Worm (Caenorhabditis elegans) whole organism, L4 larva: ENCODE measurements around the gene C27A2.8.

Experiments used
- D1046.2 ChIP-seq: fragments of 200-800 bp; sonication (Bioruptor generic); IDR thresholded peaks from 2 replicates; pipeline ENCODE4 v1.3.6; 2022; ENCODE audit warnings: missing genetic modification characterization, missing compliant biosample characterization
- F26F4.8 ChIP-seq: fragments of 200-800 bp; sonication (Bioruptor generic); conservative IDR thresholded peaks from 2 replicates; pipeline ENCODE4 v1.3.6; 2022; ENCODE audit warnings: missing genetic modification characterization, missing compliant biosample characterization
- T20F7.1 ChIP-seq: fragments of 200-800 bp; sonication (Bioruptor generic); optimal IDR thresholded peaks from 2 replicates; lab custom pipeline; 2018; ENCODE audit warnings: mild to moderate bottlenecking, missing genetic modification characterization, missing compliant biosample characterization
- T26A8.4 ChIP-seq: fragments of 200-800 bp; sonication (Bioruptor generic); IDR thresholded peaks from 2 replicates; pipeline ENCODE4 v1.3.6; 2022; ENCODE audit warnings: missing genetic modification characterization, missing compliant biosample characterization
- Y48G9A.11 ChIP-seq: fragments of 200-800 bp; sonication (Bioruptor generic); IDR thresholded peaks from 2 replicates; pipeline ENCODE4 v1.3.6; 2022; ENCODE audit warnings: missing genetic modification reagents, missing genetic modification characterization, missing compliant biosample characterization
- Y5F2A.4 ChIP-seq: fragments of 200-800 bp; sonication (Bioruptor generic); optimal IDR thresholded peaks from 2 replicates; lab custom pipeline; 2018; ENCODE audit warnings: mild to moderate bottlenecking, missing genetic modification characterization, missing compliant biosample characterization
- Y75B8A.6 ChIP-seq: fragments of 200-800 bp; sonication (Bioruptor generic); IDR thresholded peaks from 2 replicates; pipeline ENCODE4 v1.3.6; 2022; ENCODE audit warnings: missing genetic modification reagents, missing genetic modification characterization, missing compliant biosample characterization
- ZK337.2 ChIP-seq: fragments of 200-800 bp; sonication (Bioruptor generic); IDR thresholded peaks from 2 replicates; pipeline ENCODE4 v1.3.6; 2022; ENCODE audit warnings: missing genetic modification reagents, missing genetic modification characterization, missing compliant biosample characterization
- ZK546.5 ChIP-seq, 2 experiments: sonication (generic microtip); optimal IDR thresholded peaks; 2 replicates each; lab custom pipeline; 2017; ENCODE audit warnings: missing biosample characterization in 2 of 2, missing genetic modification characterization in 2 of 2
- aha-1 ChIP-seq: fragments of 150-350 bp; peaks from one replicate; lab custom pipeline; 2014; ENCODE audit warnings: missing biosample characterization, missing genetic modification characterization
- aly-2 ChIP-seq: sonication (generic microtip); optimal IDR thresholded peaks from 2 replicates; lab custom pipeline; 2018; ENCODE audit warnings: missing biosample characterization, missing genetic modification characterization
- attf-4 ChIP-seq: sonication (generic microtip); optimal IDR thresholded peaks from 3 replicates; lab custom pipeline; 2017; ENCODE audit warnings: missing biosample characterization, missing genetic modification characterization
- ceh-20 ChIP-seq: fragments of 200-800 bp; sonication (Bioruptor generic); IDR thresholded peaks from 2 replicates; pipeline ENCODE4 v1.3.6; 2022; ENCODE audit warnings: missing genetic modification reagents, missing genetic modification characterization, missing compliant biosample characterization
- ceh-62 ChIP-seq: sonication (generic microtip); optimal IDR thresholded peaks from 2 replicates; lab custom pipeline; 2017; ENCODE audit warnings: missing biosample characterization, missing genetic modification characterization
- ceh-82 ChIP-seq: sonication (generic microtip); optimal IDR thresholded peaks from 2 replicates; lab custom pipeline; 2017; ENCODE audit warnings: missing biosample characterization, missing genetic modification characterization
- ces-1 ChIP-seq: fragments of 150-350 bp; sonication (generic microtip); optimal IDR thresholded peaks from 4 replicates; lab custom pipeline; 2014; ENCODE audit warnings: missing biosample characterization, missing genetic modification reagents, missing genetic modification characterization
- duxl-1 ChIP-seq: sonication (generic microtip); optimal IDR thresholded peaks from 2 replicates; lab custom pipeline; 2016; ENCODE audit warnings: mild to moderate bottlenecking, missing genetic modification characterization, moderate library complexity, missing compliant biosample characterization; ENCODE audit not compliant: poor library complexity
- egl-27 ChIP-seq: sonication (generic microtip); optimal IDR thresholded peaks from 3 replicates; lab custom pipeline; 2017; ENCODE audit warnings: missing biosample characterization, missing genetic modification reagents, missing genetic modification characterization
- egl-43 ChIP-seq: fragments of 200-800 bp; sonication (Bioruptor generic); IDR thresholded peaks from 2 replicates; pipeline ENCODE4 v1.3.6; 2022; ENCODE audit warnings: missing genetic modification reagents, missing genetic modification characterization, missing compliant biosample characterization
- fos-1 ChIP-seq: fragments of 150-350 bp; optimal IDR thresholded peaks from 2 replicates; lab custom pipeline; 2014; ENCODE audit warnings: missing biosample characterization, missing genetic modification characterization
- lin-13 ChIP-seq: fragments of 150-350 bp; optimal IDR thresholded peaks from 2 replicates; lab custom pipeline; 2014; ENCODE audit warnings: missing biosample characterization, missing genetic modification reagents, missing genetic modification characterization
- lin-29 ChIP-seq: fragments of 200-800 bp; sonication (Bioruptor generic); IDR thresholded peaks from 2 replicates; pipeline ENCODE4 v1.3.6; 2022; ENCODE audit warnings: missing genetic modification reagents, missing genetic modification characterization, missing compliant biosample characterization
- lin-38 ChIP-seq: fragments of 200-800 bp; sonication (Bioruptor generic); IDR thresholded peaks from 2 replicates; pipeline ENCODE4 v1.3.6; 2022; ENCODE audit warnings: missing genetic modification reagents, missing genetic modification characterization, missing compliant biosample characterization
- lin-39 ChIP-seq: fragments of 150-350 bp; optimal IDR thresholded peaks from 2 replicates; lab custom pipeline; 2014; ENCODE audit warnings: missing biosample characterization, missing genetic modification reagents, missing genetic modification characterization
- lir-3 ChIP-seq: sonication (generic microtip); optimal IDR thresholded peaks from 2 replicates; lab custom pipeline; 2016; ENCODE audit warnings: mild to moderate bottlenecking, missing genetic modification characterization, missing compliant biosample characterization
- mdl-1 ChIP-seq, 2 experiments: fragments of 150-350 bp in 1 of 2; sonication (generic microtip) in 1 of 2; optimal IDR thresholded peaks; 2 replicates each; lab custom pipeline; 2014 to 2017; ENCODE audit warnings: missing biosample characterization in 2 of 2, missing genetic modification characterization in 2 of 2
- mep-1 ChIP-seq: fragments of 150-350 bp; sonication (generic microtip); optimal IDR thresholded peaks from 3 replicates; lab custom pipeline; 2014; ENCODE audit warnings: missing biosample characterization, missing genetic modification characterization
- mxl-2 ChIP-seq: fragments of 200-800 bp; sonication (Bioruptor generic); conservative IDR thresholded peaks from 2 replicates; pipeline ENCODE4 v1.3.6; 2022; ENCODE audit warnings: missing genetic modification reagents, missing genetic modification characterization, missing compliant biosample characterization
- nhr-11 ChIP-seq: fragments of 150-350 bp; optimal IDR thresholded peaks from 2 replicates; lab custom pipeline; 2014; ENCODE audit warnings: missing biosample characterization, missing genetic modification characterization
- nhr-111 ChIP-seq: fragments of 200-800 bp; sonication (Bioruptor generic); optimal IDR thresholded peaks from 2 replicates; lab custom pipeline; 2018; ENCODE audit warnings: mild to moderate bottlenecking, missing genetic modification characterization, missing compliant biosample characterization
- nhr-28 ChIP-seq: fragments of 150-350 bp; optimal IDR thresholded peaks from 2 replicates; lab custom pipeline; 2014; ENCODE audit warnings: missing biosample characterization, missing genetic modification characterization
- nhr-41 ChIP-seq: fragments of 200-800 bp; sonication (Bioruptor generic); IDR thresholded peaks from 2 replicates; pipeline ENCODE4 v1.3.6; 2022; ENCODE audit warnings: missing genetic modification reagents, missing genetic modification characterization, missing compliant biosample characterization
- nhr-42 ChIP-seq: fragments of 200-800 bp; sonication (Bioruptor generic); IDR thresholded peaks from 2 replicates; pipeline ENCODE4 v1.3.6; 2022; ENCODE audit warnings: missing genetic modification characterization, missing compliant biosample characterization
- nhr-48 ChIP-seq: sonication (generic microtip); optimal IDR thresholded peaks from 2 replicates; lab custom pipeline; 2016; ENCODE audit warnings: mild to moderate bottlenecking, missing genetic modification characterization, missing compliant biosample characterization
- nhr-6 ChIP-seq: fragments of 150-350 bp; optimal IDR thresholded peaks from 2 replicates; lab custom pipeline; 2014; ENCODE audit warnings: missing biosample characterization, missing genetic modification characterization
- php-3 ChIP-seq: fragments of 200-800 bp; sonication (Bioruptor generic); IDR thresholded peaks from 2 replicates; pipeline ENCODE4 v1.3.6; 2022; ENCODE audit warnings: missing genetic modification reagents, missing genetic modification characterization, missing compliant biosample characterization
- pqm-1 ChIP-seq: sonication (generic microtip); optimal IDR thresholded peaks from 2 replicates; lab custom pipeline; 2017; ENCODE audit warnings: missing biosample characterization, missing genetic modification characterization
- skn-1 ChIP-seq: fragments of 150-350 bp; optimal IDR thresholded peaks from 2 replicates; lab custom pipeline; 2014; ENCODE audit warnings: missing biosample characterization, missing genetic modification characterization
- spr-3 ChIP-seq: fragments of 200-800 bp; sonication (Bioruptor generic); optimal IDR thresholded peaks from 2 replicates; lab custom pipeline; 2018; ENCODE audit warnings: mild to moderate bottlenecking, missing genetic modification characterization, missing compliant biosample characterization
- tag-97 ChIP-seq: fragments of 200-800 bp; sonication (Bioruptor generic); IDR thresholded peaks from 2 replicates; pipeline ENCODE4 v1.3.6; 2022; ENCODE audit warnings: missing genetic modification characterization, missing compliant biosample characterization
- tra-1 ChIP-seq: fragments of 200-800 bp; sonication (Bioruptor generic); IDR thresholded peaks from 2 replicates; pipeline ENCODE4 v1.3.6; 2022; ENCODE audit warnings: missing genetic modification reagents, missing genetic modification characterization, missing compliant biosample characterization
- unc-130 ChIP-seq: sonication (generic microtip); optimal IDR thresholded peaks from 2 replicates; lab custom pipeline; 2016; ENCODE audit warnings: missing genetic modification reagents, missing genetic modification characterization, missing compliant biosample characterization
- unc-62 ChIP-seq, 3 experiments: fragments of 150-350 bp in 1 of 3; sonication (generic microtip); optimal IDR thresholded peaks in 2 of 3; peaks in 1 of 3; 1 replicate in 1 of 3; 2 replicates in 2 of 3; lab custom pipeline; 2014 to 2017; ENCODE audit warnings: missing biosample characterization in 3 of 3, missing genetic modification characterization in 3 of 3, missing genetic modification reagents in 3 of 3, missing genotype in 1 of 3
- vab-7 ChIP-seq: fragments of 200-800 bp; sonication (Bioruptor generic); IDR thresholded peaks from 2 replicates; pipeline ENCODE4 v1.3.6; 2022; ENCODE audit warnings: missing genetic modification reagents, missing genetic modification characterization, missing compliant biosample characterization
- zag-1 ChIP-seq: fragments of 150-350 bp; optimal IDR thresholded peaks from 2 replicates; lab custom pipeline; 2014; ENCODE audit warnings: missing biosample characterization, missing genetic modification characterization

C27A2.8 gene

DNA sequence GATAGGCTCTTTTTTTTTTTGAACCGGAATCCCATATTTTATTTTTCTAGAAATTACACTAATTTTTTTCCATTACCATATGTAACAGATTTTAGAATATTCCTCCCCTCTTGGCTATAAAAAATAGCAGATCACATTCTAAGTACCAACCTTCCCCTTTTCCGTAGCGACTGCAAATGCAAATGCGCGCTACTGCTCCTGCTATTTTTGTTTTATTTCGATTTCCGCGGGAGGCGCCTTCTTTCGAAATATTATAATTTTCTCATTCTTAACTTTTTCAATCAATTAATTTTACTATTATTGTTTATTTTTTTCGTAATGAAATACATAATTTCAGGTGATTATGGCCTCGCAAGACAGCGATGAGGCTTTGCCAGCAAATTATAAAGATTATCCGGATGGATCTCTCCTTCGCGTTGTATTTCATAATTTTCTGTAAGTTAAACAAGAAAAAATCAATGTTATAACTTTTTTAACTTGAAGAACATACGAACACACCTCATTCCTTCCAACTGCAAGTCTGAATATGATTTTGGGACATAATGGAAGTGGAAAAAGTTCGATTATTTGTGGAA lies 6.0 kb downstream of the C27A2.8 start, which contains the start of gene smc-5 (continued):
- TF ChIP-seq lin-13 (no peak), ZK546.5 (tag; optimal IDR thresholded peaks at IDR 0.05; lab: Kevin White, UChicago) (no peak), lin-39 (tag; lab: Kevin White, UChicago) (no peak)

ce11 chrII:5060719-5061118 lies 7.1 kb downstream of the C27A2.8 start, which contains the start of gene pho-12:
pho-12 (minus strand) TSS chrII:5060819.
- TF ChIP-seq skn-1 (no peak), ceh-82 (no peak), nhr-6 (tag; lab: Kevin White, UChicago) (no peak), T20F7.1 (no peak), mdl-1 (tag; optimal IDR thresholded peaks at IDR 0.05; lab: Kevin White, UChicago) (no peak), php-3 (GFP tag; lab: Robert Waterston, UW) (no peak), unc-62 (GFP tag; optimal IDR thresholded peaks at IDR 0.05 in 1 of 2; lab: Kevin White, UChicago) (no peak), unc-62 (tag; optimal IDR thresholded peaks at IDR 0.05; lab: Kevin White, UChicago) (no peak), unc-130 (no peak), duxl-1 (no peak), ces-1 (no peak)

DNA sequence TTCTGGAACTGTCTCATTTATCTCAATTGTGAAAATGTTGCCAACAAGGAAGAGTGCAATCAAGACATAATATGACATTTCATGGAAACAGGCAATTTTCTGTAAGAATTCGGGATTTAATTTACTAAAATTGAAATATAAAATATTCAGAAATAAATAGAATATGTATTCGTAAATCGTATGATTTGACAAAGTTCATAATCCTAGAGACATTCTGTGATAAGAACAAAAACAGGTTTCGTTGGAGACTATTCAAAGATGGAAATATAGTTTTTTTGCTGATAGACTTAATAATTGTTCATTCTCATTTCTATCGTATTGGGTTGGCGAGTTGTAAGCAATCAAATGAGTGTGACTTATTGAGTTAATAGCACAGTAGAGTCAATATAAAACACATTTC lies 9.8 kb downstream of the C27A2.8 start, which contains the start of gene C27A2.12:
Gene C27A2.12, minus strand, starts transcription at position 101 of the 400 bp plus-strand sequence.
- TF ChIP-seq tag-97 (GFP tag; lab: Robert Waterston, UW) (no peak), vab-7 (GFP tag; lab: Robert Waterston, UW) (no peak), spr-3 (GFP tag; lab: Kevin White, UChicago) (no peak), nhr-11 (tag; lab: Kevin White, UChicago) (no peak)
- TF ChIP-seq, all 104 proteins: peak for 0

ce11 chrII:5057315-5057714 lies 10.5 kb downstream of the C27A2.8 start:
- no peak for TF ChIP-seq zag-1 (tag; lab: Kevin White, UChicago)
- no peak for TF ChIP-seq lir-3 (tag; lab: Kevin White, UChicago)
- TF ChIP-seq tra-1 (GFP tag; lab: Robert Waterston, UW), result 0 out of 2 replicates have a peak, but pooled peaks have one; percentile 35
- TF ChIP-seq ZK337.2 (GFP tag; lab: Robert Waterston, UW), result peak; percentile 58; the same call in 1 of the 2 replicates
- peak; percentile 30 for TF ChIP-seq lin-13
- TF ChIP-seq aly-2, result no peak
- TF ChIP-seq vab-7 (GFP tag; lab: Robert Waterston, UW), result peak; percentile 61
- TF ChIP-seq ceh-20 (GFP tag; lab: Robert Waterston, UW), result 0 out of 2 replicates have a peak, but pooled peaks have one; percentile 45
- TF ChIP-seq ceh-62 (tag; lab: Kevin White, UChicago), result no peak
- TF ChIP-seq spr-3 (GFP tag; lab: Kevin White, UChicago), result peak; percentile 40
- TF ChIP-seq mep-1 (tag; lab: Kevin White, UChicago), result peak; percentile 76
- no peak for TF ChIP-seq Y5F2A.4
- no peak for TF ChIP-seq nhr-41 (GFP tag; lab: Robert Waterston, UW)
- TF ChIP-seq nhr-48, result peak; percentile 34
- peak; percentile 72; the same call in 1 of the 2 replicates for TF ChIP-seq nhr-42 (GFP tag; lab: Robert Waterston, UW)
- TF ChIP-seq T26A8.4, result no peak; the same call in none of the 2 replicates
- 0 out of 2 replicates have a peak, but pooled peaks have one; percentile 27 for TF ChIP-seq F26F4.8
- TF ChIP-seq nhr-28 (tag; lab: Kevin White, UChicago), result peak; percentile 38
- TF ChIP-seq nhr-111 (GFP tag; lab: Kevin White, UChicago), result peak; percentile 52
- peak; percentile 27 for TF ChIP-seq aha-1 (tag; lab: Kevin White, UChicago)
- TF ChIP-seq lin-38 (GFP tag; lab: Robert Waterston, UW), result peak; percentile 89
- TF ChIP-seq egl-43 (GFP tag; lab: Robert Waterston, UW), result peak; percentile 88
- TF ChIP-seq Y75B8A.6 (GFP tag; lab: Robert Waterston, UW), result 0 out of 2 replicates have a peak, but pooled peaks have one; percentile 11
- TF ChIP-seq lin-29 (GFP tag; lab: Robert Waterston, UW), result peak; percentile 63
- TF ChIP-seq egl-27, result no peak
- TF ChIP-seq D1046.2, result peak; percentile 91
- TF ChIP-seq mxl-2 (GFP tag; lab: Robert Waterston, UW), result no peak
- TF ChIP-seq ces-1, result no peak
- no peak for TF ChIP-seq php-3 (GFP tag; lab: Robert Waterston, UW)
- TF ChIP-seq fos-1 (tag; lab: Kevin White, UChicago), result no peak
- TF ChIP-seq attf-4 (tag; lab: Kevin White, UChicago), result no peak
- no peak for TF ChIP-seq pqm-1 (tag; lab: Kevin White, UChicago)
- peak; percentile 63 for TF ChIP-seq Y48G9A.11 (GFP tag; lab: Robert Waterston, UW)
